Worm (Caenorhabditis elegans) whole organism, L4 larva: ENCODE measurements around the gene B0244.4.

Experiments
- T20F7.1 ChIP-seq: fragments of 200-800 bp; sonication (Bioruptor generic); optimal IDR thresholded peaks from 2 replicates; lab custom pipeline; 2018; ENCODE audit warnings: mild to moderate bottlenecking, missing genetic modification characterization, missing compliant biosample characterization
- Y75B8A.6 ChIP-seq: fragments of 200-800 bp; sonication (Bioruptor generic); IDR thresholded peaks from 2 replicates; pipeline ENCODE4 v1.3.6; 2022; ENCODE audit warnings: missing genetic modification reagents, missing genetic modification characterization, missing compliant biosample characterization
- ZK337.2 ChIP-seq: fragments of 200-800 bp; sonication (Bioruptor generic); IDR thresholded peaks from 2 replicates; pipeline ENCODE4 v1.3.6; 2022; ENCODE audit warnings: missing genetic modification reagents, missing genetic modification characterization, missing compliant biosample characterization
- arid-1 ChIP-seq: fragments of 200-800 bp; sonication (Bioruptor generic); conservative IDR thresholded peaks from 2 replicates; pipeline ENCODE4 v1.3.6; 2022; ENCODE audit warnings: missing genetic modification reagents, missing genetic modification characterization, missing compliant biosample characterization
- attf-4 ChIP-seq: sonication (generic microtip); optimal IDR thresholded peaks from 3 replicates; lab custom pipeline; 2017; ENCODE audit warnings: missing biosample characterization, missing genetic modification characterization
- ces-1 ChIP-seq: fragments of 150-350 bp; sonication (generic microtip); optimal IDR thresholded peaks from 4 replicates; lab custom pipeline; 2014; ENCODE audit warnings: missing biosample characterization, missing genetic modification reagents, missing genetic modification characterization
- cey-2 ChIP-seq: sonication (generic microtip); optimal IDR thresholded peaks from 3 replicates; lab custom pipeline; 2017; ENCODE audit warnings: missing genetic modification characterization, mild to moderate bottlenecking, missing compliant biosample characterization, antibody characterized with exemption, borderline replicate concordance; ENCODE audit not compliant: insufficient read depth
- daf-12 ChIP-seq: fragments of 150-350 bp; optimal IDR thresholded peaks from 2 replicates; lab custom pipeline; 2014; ENCODE audit warnings: missing biosample characterization, missing genetic modification reagents, missing genetic modification characterization
- daf-8 ChIP-seq: fragments of 200-800 bp; sonication (Bioruptor generic); IDR thresholded peaks from 2 replicates; pipeline ENCODE4 v1.3.6; 2022; ENCODE audit warnings: missing genetic modification characterization, missing compliant biosample characterization
- dmd-9 ChIP-seq: fragments of 200-800 bp; sonication (Bioruptor generic); IDR thresholded peaks from 2 replicates; pipeline ENCODE4 v1.3.6; 2022; ENCODE audit warnings: missing genetic modification reagents, missing genetic modification characterization, missing compliant biosample characterization
- duxl-1 ChIP-seq: sonication (generic microtip); optimal IDR thresholded peaks from 2 replicates; lab custom pipeline; 2016; ENCODE audit warnings: mild to moderate bottlenecking, missing genetic modification characterization, moderate library complexity, missing compliant biosample characterization; ENCODE audit not compliant: poor library complexity
- dve-1 ChIP-seq: sonication (generic microtip); optimal IDR thresholded peaks from 2 replicates; lab custom pipeline; 2017; ENCODE audit warnings: antibody characterized with exemption, mild to moderate bottlenecking, missing genetic modification characterization, missing compliant biosample characterization; ENCODE audit not compliant: insufficient read depth
- fkh-10 ChIP-seq: fragments of 150-350 bp; optimal IDR thresholded peaks from 2 replicates; lab custom pipeline; 2014; ENCODE audit warnings: missing biosample characterization, missing genetic modification reagents, missing genetic modification characterization
- fos-1 ChIP-seq: fragments of 150-350 bp; optimal IDR thresholded peaks from 2 replicates; lab custom pipeline; 2014; ENCODE audit warnings: missing biosample characterization, missing genetic modification characterization
- gei-8 ChIP-seq: fragments of 200-800 bp; sonication (Bioruptor generic); optimal IDR thresholded peaks from 2 replicates; lab custom pipeline; 2018; ENCODE audit warnings: mild to moderate bottlenecking, missing genetic modification characterization, missing compliant biosample characterization
- hlh-11 ChIP-seq: fragments of 200-800 bp; sonication (Bioruptor generic); optimal IDR thresholded peaks from 2 replicates; lab custom pipeline; 2018; ENCODE audit warnings: mild to moderate bottlenecking, missing genetic modification characterization, missing compliant biosample characterization
- lin-13 ChIP-seq: fragments of 150-350 bp; optimal IDR thresholded peaks from 2 replicates; lab custom pipeline; 2014; ENCODE audit warnings: missing biosample characterization, missing genetic modification reagents, missing genetic modification characterization
- lin-15B ChIP-seq: fragments of 150-350 bp; sonication (generic microtip); optimal IDR thresholded peaks from 3 replicates; lab custom pipeline; 2014; ENCODE audit warnings: missing biosample characterization, missing genetic modification characterization
- lin-38 ChIP-seq: fragments of 200-800 bp; sonication (Bioruptor generic); IDR thresholded peaks from 2 replicates; pipeline ENCODE4 v1.3.6; 2022; ENCODE audit warnings: missing genetic modification reagents, missing genetic modification characterization, missing compliant biosample characterization
- lir-3 ChIP-seq: sonication (generic microtip); optimal IDR thresholded peaks from 2 replicates; lab custom pipeline; 2016; ENCODE audit warnings: mild to moderate bottlenecking, missing genetic modification characterization, missing compliant biosample characterization
- mes-2 ChIP-seq: sonication (generic microtip); optimal IDR thresholded peaks from 2 replicates; lab custom pipeline; 2016; ENCODE audit warnings: missing genotype, mild to moderate bottlenecking, missing genetic modification characterization, missing compliant biosample characterization; ENCODE audit not compliant: poor library complexity, severe bottlenecking
- mxl-3 ChIP-seq: fragments of 200-800 bp; sonication (Bioruptor generic); optimal IDR thresholded peaks from 2 replicates; lab custom pipeline; 2018; ENCODE audit warnings: mild to moderate bottlenecking, missing genetic modification characterization, missing compliant biosample characterization
- nhr-10 ChIP-seq: fragments of 150-350 bp; optimal IDR thresholded peaks from 2 replicates; lab custom pipeline; 2014; ENCODE audit warnings: missing biosample characterization, missing genetic modification characterization
- nhr-11 ChIP-seq: fragments of 150-350 bp; optimal IDR thresholded peaks from 2 replicates; lab custom pipeline; 2014; ENCODE audit warnings: missing biosample characterization, missing genetic modification characterization
- nhr-237 ChIP-seq: sonication (generic microtip); optimal IDR thresholded peaks from 2 replicates; lab custom pipeline; 2017; ENCODE audit warnings: missing biosample characterization, missing genetic modification characterization
- nhr-25 ChIP-seq: sonication (generic microtip); optimal IDR thresholded peaks from 2 replicates; lab custom pipeline; 2017; ENCODE audit warnings: missing genetic modification characterization, mild to moderate bottlenecking, missing compliant biosample characterization, antibody characterized with exemption, moderate library complexity, borderline replicate concordance; ENCODE audit not compliant: insufficient read depth
- nhr-48 ChIP-seq: sonication (generic microtip); optimal IDR thresholded peaks from 2 replicates; lab custom pipeline; 2016; ENCODE audit warnings: mild to moderate bottlenecking, missing genetic modification characterization, missing compliant biosample characterization
- nhr-6 ChIP-seq: fragments of 150-350 bp; optimal IDR thresholded peaks from 2 replicates; lab custom pipeline; 2014; ENCODE audit warnings: missing biosample characterization, missing genetic modification characterization
- php-3 ChIP-seq: fragments of 200-800 bp; sonication (Bioruptor generic); IDR thresholded peaks from 2 replicates; pipeline ENCODE4 v1.3.6; 2022; ENCODE audit warnings: missing genetic modification reagents, missing genetic modification characterization, missing compliant biosample characterization
- saeg-2 ChIP-seq: fragments of 200-800 bp; sonication (Bioruptor generic); IDR thresholded peaks from 2 replicates; pipeline ENCODE4 v1.3.6; 2022; ENCODE audit warnings: missing genetic modification reagents, missing genetic modification characterization, missing compliant biosample characterization
- tra-1 ChIP-seq: fragments of 200-800 bp; sonication (Bioruptor generic); IDR thresholded peaks from 2 replicates; pipeline ENCODE4 v1.3.6; 2022; ENCODE audit warnings: missing genetic modification reagents, missing genetic modification characterization, missing compliant biosample characterization
- zag-1 ChIP-seq: fragments of 150-350 bp; optimal IDR thresholded peaks from 2 replicates; lab custom pipeline; 2014; ENCODE audit warnings: missing biosample characterization, missing genetic modification characterization
- zfp-2 ChIP-seq: sonication (generic microtip); optimal IDR thresholded peaks from 2 replicates; lab custom pipeline; 2016; ENCODE audit warnings: mild to moderate bottlenecking, missing genetic modification characterization, missing compliant biosample characterization
- ztf-11 ChIP-seq: fragments of 150-350 bp; optimal IDR thresholded peaks from 2 replicates; lab custom pipeline; 2014; ENCODE audit warnings: missing biosample characterization, missing genetic modification characterization
- ztf-7 ChIP-seq: fragments of 150-350 bp; optimal IDR thresholded peaks from 2 replicates; lab custom pipeline; 2014; ENCODE audit warnings: missing biosample characterization, missing genetic modification characterization

Gene B0244.4

DNA sequence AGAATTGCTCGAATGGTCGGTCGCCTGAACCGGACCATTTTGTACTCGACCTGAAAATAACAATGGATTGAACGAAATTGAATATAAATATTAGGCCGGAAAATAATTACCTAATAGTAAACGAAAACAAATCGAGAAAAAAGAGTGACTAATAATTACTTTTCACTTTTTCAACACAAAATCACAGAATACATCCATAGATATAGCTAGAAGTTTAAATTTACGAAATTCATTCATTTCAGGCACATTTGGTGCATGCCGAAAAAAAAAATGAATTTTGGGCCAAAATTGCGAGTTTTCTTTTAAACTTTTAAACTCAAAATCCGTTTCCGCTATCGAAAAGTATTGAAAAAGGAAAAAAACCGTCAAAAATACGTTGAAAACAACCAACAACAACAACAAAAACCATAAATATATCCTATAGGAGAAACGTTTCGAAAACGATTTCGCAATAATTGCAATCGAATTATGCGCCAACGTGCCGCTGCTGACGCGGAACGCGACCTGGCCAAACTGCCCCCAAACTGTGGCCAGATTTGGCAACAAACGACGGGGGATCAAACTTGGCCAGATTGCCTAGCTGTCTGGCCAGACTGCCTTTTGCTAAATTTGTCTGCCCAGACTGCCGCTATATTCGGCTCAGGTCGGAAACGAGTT is 38.1 kb downstream of the B0244.4 start, which contains the start of gene Y37B11A.3 (continued):
- TF ChIP-seq duxl-1 (tag; lab: Kevin White, UChicago) (peak; percentile 39), mxl-3 (GFP tag; lab: Kevin White, UChicago) (peak; percentile 58), dmd-9 (GFP tag; lab: Robert Waterston, UW) (peak; percentile 62; the same call in 1 of the 2 replicates), nhr-25 (tag; lab: Kevin White, UChicago) (no peak), cey-2 (no peak), mes-2 (peak; percentile 84), Y75B8A.6 (GFP tag; lab: Robert Waterston, UW) (0 out of 2 replicates have a peak, but pooled peaks have one; percentile 43), lin-15B (no peak), nhr-237 (tag; lab: Kevin White, UChicago) (no peak), nhr-6 (no peak), fos-1 (no peak)

- TF ChIP-seq daf-8 (GFP tag; lab: Robert Waterston, UW) (no peak), Y75B8A.6 (GFP tag; lab: Robert Waterston, UW) (no peak), ztf-11 (tag; lab: Kevin White, UChicago) (no peak), zag-1 (tag; lab: Kevin White, UChicago) (no peak), attf-4 (no peak), ces-1 (GFP tag; lab: Kevin White, UChicago) (no peak), nhr-10 (tag; lab: Kevin White, UChicago) (no peak), nhr-25 (tag; lab: Kevin White, UChicago) (no peak), lin-13 (GFP tag; lab: Kevin White, UChicago) (no peak), hlh-11 (tag; lab: Kevin White, UChicago) (no peak), dmd-9 (GFP tag; lab: Robert Waterston, UW) (no peak), daf-12 (tag; lab: Kevin White, UChicago) (no peak), dve-1 (tag; lab: Kevin White, UChicago) (no peak), ztf-7 (tag; lab: Kevin White, UChicago) (no peak), ZK337.2 (GFP tag; lab: Robert Waterston, UW) (no peak)
These were observed 43.3 kb downstream of the B0244.4 start, which contains the start of gene rev-3 for ce11 chrIII:5790550-5790949. rev-3 (minus strand) TSS chrIII:5790650.

ce11 chrIII:5794982-5795381 is 47.7 kb downstream of the B0244.4 start:
- no peak for TF ChIP-seq duxl-1 (tag; lab: Kevin White, UChicago)
- no peak for TF ChIP-seq zfp-2
- TF ChIP-seq lin-38 (GFP tag; lab: Robert Waterston, UW), result no peak
- no peak for TF ChIP-seq lir-3 (tag; lab: Kevin White, UChicago)
- no peak for TF ChIP-seq tra-1
- no peak for TF ChIP-seq nhr-11
- no peak for TF ChIP-seq zag-1 (tag; lab: Kevin White, UChicago)
- TF ChIP-seq dmd-9 (GFP tag; lab: Robert Waterston, UW), result no peak
- TF ChIP-seq saeg-2 (GFP tag; lab: Robert Waterston, UW), result no peak
- TF ChIP-seq nhr-48 (tag; lab: Kevin White, UChicago), result no peak
- TF ChIP-seq fos-1, result no peak
- TF ChIP-seq php-3, result no peak
- TF ChIP-seq gei-8, result no peak
- no peak for TF ChIP-seq daf-12 (tag; lab: Kevin White, UChicago)
- no peak for TF ChIP-seq fkh-10 (GFP tag; lab: Kevin White, UChicago)
- no peak for TF ChIP-seq Y75B8A.6 (GFP tag; lab: Robert Waterston, UW)
- no peak for TF ChIP-seq T20F7.1 (GFP tag; lab: Kevin White, UChicago)
- no peak for TF ChIP-seq arid-1 (GFP tag; lab: Robert Waterston, UW)
